Fruit fly (Drosophila melanogaster) whole organism, embryonic: ENCODE results near the gene Gmppb.

Experiments
- Asciz ChIP-seq: fragments of 200-800 bp; sonication (Bioruptor generic); optimal IDR thresholded peaks from 2 replicates; lab custom pipeline; 2017; ENCODE audit warnings: missing biosample characterization, mild to moderate bottlenecking, missing genetic modification characterization, missing genetic modification reagents
- Atf-2 ChIP-seq: fragments of 200-800 bp; sonication (Bioruptor generic); optimal IDR thresholded peaks from 2 replicates; lab custom pipeline; 2016; ENCODE audit warnings: missing biosample characterization, missing genetic modification characterization
- Bgb ChIP-seq: fragments of 200-800 bp; sonication (Bioruptor generic); IDR thresholded peaks from 2 replicates; pipeline ENCODE4 v1.3.6; 2022; ENCODE audit warnings: missing biosample characterization, missing genetic modification characterization; ENCODE audit not compliant: partially characterized antibody
- CG1024 ChIP-seq: fragments of 200-800 bp; sonication (Bioruptor generic); IDR thresholded peaks from 2 replicates; pipeline ENCODE4 v1.3.6; 2022; ENCODE audit warnings: missing biosample characterization, missing genetic modification characterization
- CG10267 ChIP-seq: fragments of 200-800 bp; sonication (Bioruptor generic); optimal IDR thresholded peaks from 2 replicates; lab custom pipeline; 2018; ENCODE audit warnings: missing biosample characterization, mild to moderate bottlenecking, missing genetic modification characterization, moderate library complexity
- CG11723 ChIP-seq: fragments of 200-800 bp; sonication (Bioruptor generic); optimal IDR thresholded peaks from 2 replicates; lab custom pipeline; 2017; ENCODE audit warnings: missing biosample characterization, mild to moderate bottlenecking, missing genetic modification characterization
- CG13624 ChIP-seq: fragments of 200-800 bp; sonication (Bioruptor generic); optimal IDR thresholded peaks from 2 replicates; lab custom pipeline; 2016; ENCODE audit warnings: missing biosample characterization, missing genetic modification characterization
- CG13775 ChIP-seq: fragments of 200-800 bp; sonication (Bioruptor generic); optimal IDR thresholded peaks from 3 replicates; lab custom pipeline; 2017; ENCODE audit warnings: missing biosample characterization, mild to moderate bottlenecking, missing genetic modification characterization
- CG14441 ChIP-seq: fragments of 200-800 bp; sonication (Bioruptor generic); IDR thresholded peaks from 2 replicates; pipeline ENCODE4 v1.3.6; 2022; ENCODE audit warnings: missing biosample characterization, missing genetic modification characterization
- CG15269 ChIP-seq: fragments of 200-800 bp; sonication (Bioruptor generic); optimal IDR thresholded peaks from 2 replicates; lab custom pipeline; 2018; ENCODE audit warnings: missing biosample characterization, mild to moderate bottlenecking, missing genetic modification characterization, moderate library complexity
- CG16813 ChIP-seq: fragments of 200-800 bp; sonication (Bioruptor generic); IDR thresholded peaks from 3 replicates; pipeline ENCODE4 v1.3.6; 2022; ENCODE audit warnings: missing biosample characterization, missing genetic modification characterization; ENCODE audit not compliant: partially characterized antibody
- CG17359 ChIP-seq: fragments of 200-800 bp; sonication (Bioruptor generic); optimal IDR thresholded peaks from 3 replicates; lab custom pipeline; 2018; ENCODE audit warnings: missing biosample characterization, mild to moderate bottlenecking, missing genetic modification characterization, moderate library complexity
- CG17829 ChIP-seq: fragments of 200-800 bp; optimal IDR thresholded peaks from 2 replicates; lab custom pipeline; 2019; ENCODE audit warnings: missing biosample characterization, mild to moderate bottlenecking, missing genetic modification characterization, moderate library complexity
- CG2120 ChIP-seq: fragments of 200-800 bp; sonication (Bioruptor generic); optimal IDR thresholded peaks from 3 replicates; lab custom pipeline; 2016; ENCODE audit warnings: missing biosample characterization, missing genetic modification characterization
- CG3065 ChIP-seq: fragments of 200-800 bp; sonication (Bioruptor generic); optimal IDR thresholded peaks from 2 replicates; lab custom pipeline; 2016; ENCODE audit warnings: missing biosample characterization, missing genetic modification characterization
- CG4424 ChIP-seq: fragments of 200-800 bp; sonication (Bioruptor generic); optimal IDR thresholded peaks from 3 replicates; lab custom pipeline; 2016; ENCODE audit warnings: missing biosample characterization, missing genetic modification characterization
- CG4617 ChIP-seq: fragments of 200-800 bp; sonication (Bioruptor generic); optimal IDR thresholded peaks from 3 replicates; lab custom pipeline; 2016; ENCODE audit warnings: missing biosample characterization, missing genetic modification characterization, borderline replicate concordance
- CG7786 ChIP-seq: fragments of 200-800 bp; sonication (Bioruptor generic); optimal IDR thresholded peaks from 2 replicates; lab custom pipeline; 2016; ENCODE audit warnings: missing biosample characterization, missing genetic modification characterization
- CG8290 ChIP-seq, 3 experiments: fragments of 200-800 bp; sonication (Bioruptor generic); optimal IDR thresholded peaks; 2 replicates each; lab custom pipeline; 2016 to 2019; ENCODE audit warnings: missing biosample characterization in 3 of 3, missing genetic modification characterization in 3 of 3, mild to moderate bottlenecking in 2 of 3, moderate library complexity in 1 of 3
- CG9817 ChIP-seq: fragments of 200-800 bp; sonication (Bioruptor generic); optimal IDR thresholded peaks from 2 replicates; lab custom pipeline; 2018; ENCODE audit warnings: missing biosample characterization, mild to moderate bottlenecking, missing genetic modification characterization, moderate library complexity
- D19B ChIP-seq: fragments of 200-800 bp; sonication (Bioruptor generic); optimal IDR thresholded peaks from 2 replicates; lab custom pipeline; 2017; ENCODE audit warnings: missing biosample characterization, mild to moderate bottlenecking, missing genetic modification characterization
- Dp ChIP-seq: fragments of 200-800 bp; sonication (Bioruptor generic); optimal IDR thresholded peaks from 2 replicates; lab custom pipeline; 2018; ENCODE audit warnings: missing biosample characterization, mild to moderate bottlenecking, missing genetic modification characterization, moderate library complexity
- Ets97D ChIP-seq: fragments of 200-800 bp; sonication (Bioruptor generic); optimal IDR thresholded peaks from 3 replicates; lab custom pipeline; 2016; ENCODE audit warnings: missing biosample characterization, missing genetic modification characterization
- Fer2 ChIP-seq: fragments of 200-800 bp; sonication (Bioruptor generic); optimal IDR thresholded peaks from 2 replicates; lab custom pipeline; 2018; ENCODE audit warnings: missing biosample characterization, mild to moderate bottlenecking, missing genetic modification characterization, moderate library complexity
- Fer3 ChIP-seq: fragments of 200-800 bp; sonication (Bioruptor generic); optimal IDR thresholded peaks from 2 replicates; lab custom pipeline; 2018; ENCODE audit warnings: missing biosample characterization, mild to moderate bottlenecking, missing genetic modification characterization, moderate library complexity
- HmgZ ChIP-seq: fragments of 200-800 bp; sonication (Bioruptor generic); optimal IDR thresholded peaks from 2 replicates; lab custom pipeline; 2018; ENCODE audit warnings: missing biosample characterization, mild to moderate bottlenecking, missing genetic modification characterization
- Mes4 ChIP-seq: fragments of 200-800 bp; sonication (Bioruptor generic); optimal IDR thresholded peaks from 2 replicates; lab custom pipeline; 2016; ENCODE audit warnings: missing biosample characterization, missing genetic modification characterization
- Nf-YB ChIP-seq: fragments of 200-800 bp; sonication (Bioruptor generic); optimal IDR thresholded peaks from 3 replicates; lab custom pipeline; 2019; ENCODE audit warnings: missing biosample characterization, mild to moderate bottlenecking, missing genetic modification characterization, moderate library complexity
- Opbp ChIP-seq: fragments of 200-800 bp; sonication (Bioruptor generic); IDR thresholded peaks from 3 replicates; pipeline ENCODE4 v1.3.6; 2022; ENCODE audit warnings: missing biosample characterization, missing genetic modification characterization; ENCODE audit not compliant: partially characterized antibody
- Ptx1 ChIP-seq: fragments of 200-800 bp; sonication (Bioruptor generic); IDR thresholded peaks from 2 replicates; pipeline ENCODE4 v1.3.6; 2022; ENCODE audit warnings: missing biosample characterization, missing genetic modification characterization
- Rfx ChIP-seq: fragments of 200-800 bp; sonication (Bioruptor generic); IDR thresholded peaks from 2 replicates; pipeline ENCODE4 v1.3.6; 2022; ENCODE audit warnings: missing biosample characterization, missing genetic modification characterization
- Sox102F ChIP-seq: fragments of 200-800 bp; sonication (Bioruptor generic); optimal IDR thresholded peaks from 2 replicates; lab custom pipeline; 2018; ENCODE audit warnings: missing biosample characterization, mild to moderate bottlenecking, missing genetic modification characterization, moderate library complexity
- Ssrp ChIP-seq: fragments of 200-800 bp; sonication (Bioruptor generic); optimal IDR thresholded peaks from 2 replicates; lab custom pipeline; 2018; ENCODE audit warnings: missing biosample characterization, mild to moderate bottlenecking, missing genetic modification characterization, moderate library complexity
- amos ChIP-seq: fragments of 200-800 bp; sonication (Bioruptor generic); IDR thresholded peaks from 2 replicates; pipeline ENCODE4 v1.3.6; 2022; ENCODE audit warnings: missing biosample characterization, missing genetic modification characterization; ENCODE audit not compliant: partially characterized antibody
- crp ChIP-seq, 2 experiments: fragments of 200-800 bp; sonication (Bioruptor generic); optimal IDR thresholded peaks; 2 replicates in 1 of 2; 3 replicates in 1 of 2; lab custom pipeline; 2017; ENCODE audit warnings: missing biosample characterization in 2 of 2, missing genetic modification characterization in 2 of 2, mild to moderate bottlenecking in 1 of 2, moderate library complexity in 1 of 2
- dan ChIP-seq: fragments of 200-800 bp; sonication (Bioruptor generic); IDR thresholded peaks from 2 replicates; pipeline ENCODE4 v1.3.6; 2022; ENCODE audit warnings: missing biosample characterization, missing genetic modification characterization
- dpn ChIP-seq, 2 experiments: fragments of 200-800 bp; sonication (Bioruptor generic); optimal IDR thresholded peaks; 3 replicates each; lab custom pipeline; 2016; ENCODE audit warnings: missing biosample characterization in 2 of 2, missing genetic modification characterization in 2 of 2
- esg ChIP-seq: fragments of 200-800 bp; sonication (Bioruptor generic); conservative IDR thresholded peaks from 2 replicates; pipeline ENCODE4 v1.3.6; 2022; ENCODE audit warnings: missing biosample characterization, missing genetic modification characterization
- gfzf ChIP-seq: fragments of 200-800 bp; sonication (Bioruptor generic); optimal IDR thresholded peaks from 2 replicates; lab custom pipeline; 2016; ENCODE audit warnings: missing biosample characterization, mild to moderate bottlenecking, missing genetic modification characterization, moderate library complexity
- lov ChIP-seq, 2 experiments: fragments of 200-800 bp in 1 of 2; fragments of >200 bp in 1 of 2; sonication (Bioruptor generic) in 1 of 2; IDR thresholded peaks in 1 of 2; optimal IDR thresholded peaks in 1 of 2; 2 replicates in 1 of 2; 3 replicates in 1 of 2; pipeline versions ENCODE4 v1.3.6 to Lab custom; 2017 to 2022; ENCODE audit warnings: missing biosample characterization in 1 of 2, missing genetic modification characterization in 1 of 2
- oc ChIP-seq: fragments of 200-800 bp; sonication (Bioruptor generic); optimal IDR thresholded peaks from 2 replicates; lab custom pipeline; 2018; ENCODE audit warnings: missing biosample characterization, mild to moderate bottlenecking, missing genetic modification characterization, moderate library complexity
- pnt ChIP-seq: fragments of 200-800 bp; sonication (Bioruptor generic); optimal IDR thresholded peaks from 3 replicates; lab custom pipeline; 2016; ENCODE audit warnings: missing biosample characterization, missing genetic modification characterization
- slbo ChIP-seq: fragments of 200-800 bp; sonication (Bioruptor generic); IDR thresholded peaks from 2 replicates; pipeline ENCODE4 v1.3.6; 2022; ENCODE audit warnings: missing biosample characterization, missing genetic modification characterization
- stwl ChIP-seq: fragments of 200-800 bp; sonication (Bioruptor generic); optimal IDR thresholded peaks from 3 replicates; lab custom pipeline; 2018; ENCODE audit warnings: missing biosample characterization, mild to moderate bottlenecking, missing genetic modification characterization, moderate library complexity
- tgo ChIP-seq: fragments of 200-800 bp; sonication (Bioruptor generic); IDR thresholded peaks from 3 replicates; pipeline ENCODE4 v1.3.6; 2022; ENCODE audit warnings: missing biosample characterization, missing genetic modification characterization
- twi ChIP-seq: fragments of 200-800 bp; optimal IDR thresholded peaks from 2 replicates; lab custom pipeline; 2019; ENCODE audit warnings: missing biosample characterization, mild to moderate bottlenecking, missing genetic modification characterization, moderate library complexity
- zen ChIP-seq: fragments of 200-800 bp; sonication (Bioruptor generic); optimal IDR thresholded peaks from 3 replicates; lab custom pipeline; 2018; ENCODE audit warnings: missing biosample characterization, mild to moderate bottlenecking, missing genetic modification characterization, moderate library complexity
- zfh1 ChIP-seq: fragments of 200-800 bp; sonication (Bioruptor generic); IDR thresholded peaks from 3 replicates; pipeline ENCODE4 v1.3.6; 2022; ENCODE audit warnings: missing biosample characterization, missing genetic modification characterization

The Gmppb gene

DNA sequence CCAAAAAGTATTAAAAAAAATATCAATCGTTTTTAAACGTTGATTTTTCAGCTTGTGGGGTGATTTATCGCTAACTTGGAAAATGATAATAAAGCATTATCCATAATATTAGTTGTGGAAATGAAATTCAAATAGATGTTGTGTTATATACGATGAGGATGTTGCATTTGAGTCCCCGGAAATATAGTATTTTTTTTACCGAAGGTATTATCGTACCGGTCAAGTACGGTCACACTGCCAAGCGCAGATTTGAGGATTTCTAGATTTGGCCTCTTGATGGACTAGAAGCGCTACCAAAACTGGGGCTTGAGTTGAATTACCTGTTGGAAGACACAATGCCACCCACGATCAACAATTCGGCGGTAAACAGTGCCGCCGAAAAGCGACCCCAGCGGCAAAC is 35.9 kb upstream of the Gmppb start (continued):
- TF ChIP-seq slbo (GFP tag; lab: Robert Waterston, UW): peak; percentile 59; the same call in 1 of the 2 replicates
- TF ChIP-seq dan (GFP tag; lab: Robert Waterston, UW): no peak
- peak; percentile 47 for TF ChIP-seq Sox102F
- peak; percentile 43 for TF ChIP-seq Fer3 (tag; lab: Kevin White, UChicago)
- TF ChIP-seq Atf-2: no peak
- TF ChIP-seq pnt: peak; percentile 1
- peak; percentile 68 for TF ChIP-seq Ets97D (GFP tag; lab: Kevin White, UChicago)
- TF ChIP-seq CG7786 (GFP tag; lab: Kevin White, UChicago): peak; percentile 24
- TF ChIP-seq zfh1: peak; percentile 58; the same call in 1 of the 3 replicates
- TF ChIP-seq CG16813: no peak
- TF ChIP-seq esg (GFP tag; lab: Robert Waterston, UW): peak; percentile 19; the same call in 1 of the 2 replicates
- TF ChIP-seq stwl (tag; lab: Kevin White, UChicago): peak; percentile 79
- TF ChIP-seq Asciz (GFP tag; lab: Kevin White, UChicago): peak; percentile 6
- no peak for TF ChIP-seq oc (tag; lab: Kevin White, UChicago)
- TF ChIP-seq amos (GFP tag; lab: Robert Waterston, UW): 0 out of 2 replicates have a peak, but pooled peaks have one; percentile 25
- TF ChIP-seq CG11723 (GFP tag; lab: Kevin White, UChicago): no peak
- TF ChIP-seq twi (tag; lab: Kevin White, UChicago): no peak
- TF ChIP-seq dpn (GFP tag; optimal IDR thresholded peaks at IDR 0.05; lab: Kevin White, UChicago): peak; percentile 27 to 51
- TF ChIP-seq HmgZ (tag; lab: Kevin White, UChicago): peak; percentile 42
- TF ChIP-seq tgo (GFP tag; lab: Robert Waterston, UW): peak; percentile 41; the same call in 1 of the 3 replicates
- no peak for TF ChIP-seq lov (optimal IDR thresholded peaks at IDR 0.05; lab: Kevin White, UChicago)
- no peak for TF ChIP-seq lov (GFP tag; IDR thresholded peaks at IDR 0.05; lab: Robert Waterston, UW)
- peak; percentile 54 for TF ChIP-seq CG9817 (tag; lab: Kevin White, UChicago)
- no peak for TF ChIP-seq Opbp (GFP tag; lab: Robert Waterston, UW)
- TF ChIP-seq Nf-YB: no peak
- TF ChIP-seq CG4617 (GFP tag; lab: Kevin White, UChicago): peak; percentile 79
- TF ChIP-seq CG17359: peak; percentile 54
- peak; percentile 35 for TF ChIP-seq CG8290 (GFP tag; optimal IDR thresholded peaks at IDR 0.05; lab: Kevin White, UChicago)
- TF ChIP-seq CG8290 (tag; optimal IDR thresholded peaks at IDR 0.05; lab: Kevin White, UChicago): no peak
- TF ChIP-seq Fer2 (tag; lab: Kevin White, UChicago): peak; percentile 32
- peak; percentile 28 for TF ChIP-seq Ssrp (tag; lab: Kevin White, UChicago)
- TF ChIP-seq CG17829 (tag; lab: Kevin White, UChicago): peak; percentile 50
- peak; percentile 42 for TF ChIP-seq Dp (GFP tag; lab: Kevin White, UChicago)
- TF ChIP-seq Bgb (GFP tag; lab: Robert Waterston, UW): peak; percentile 23; the same call in 1 of the 2 replicates
- TF ChIP-seq CG1024: peak; percentile 74
- peak; percentile 44 for TF ChIP-seq CG13775 (GFP tag; lab: Kevin White, UChicago)
- TF ChIP-seq crp (GFP tag; optimal IDR thresholded peaks at IDR 0.05; lab: Kevin White, UChicago): no peak
- no peak for TF ChIP-seq CG3065 (GFP tag; lab: Kevin White, UChicago)
- peak; percentile 19; the same call in 1 of the 2 replicates for TF ChIP-seq CG14441
- TF ChIP-seq Mes4 (GFP tag; lab: Kevin White, UChicago): peak; percentile 27
- peak; percentile 90 for TF ChIP-seq gfzf (GFP tag; lab: Kevin White, UChicago)
- TF ChIP-seq CG4424 (GFP tag; lab: Kevin White, UChicago): peak; percentile 20
- peak; percentile 30 for TF ChIP-seq CG13624 (GFP tag; lab: Kevin White, UChicago)
- peak; percentile 43 for TF ChIP-seq CG10267 (tag; lab: Kevin White, UChicago)
- no peak for TF ChIP-seq D19B
- peak; percentile 34 for TF ChIP-seq zen (tag; lab: Kevin White, UChicago)
- TF ChIP-seq Rfx (GFP tag; lab: Robert Waterston, UW): peak; percentile 54
- peak; percentile 61 for TF ChIP-seq CG2120
- TF ChIP-seq CG15269 (tag; lab: Kevin White, UChicago): no peak
- peak; percentile 40; the same call in 1 of the 2 replicates for TF ChIP-seq Ptx1 (GFP tag; lab: Robert Waterston, UW)
